Fruit fly (Drosophila melanogaster): ENCODE results near the gene qless.

Gene qless

dm6 chr3R:31247281-31247995, 5.0 kb downstream of the qless start (continued):
- TF ChIP-seq CG7368 (GFP tag; optimal IDR thresholded peaks at IDR 0.05) (peak; percentile 68), fkh (GFP tag; optimal IDR thresholded peaks at IDR 0.05) (no peak), CG31627 (GFP tag; optimal IDR thresholded peaks at IDR 0.05) (peak; percentile 77), CG6792 (GFP tag; optimal IDR thresholded peaks at IDR 0.05) (peak; percentile 82), CG6276 (GFP tag; optimal IDR thresholded peaks at IDR 0.05) (peak; percentile 81), CG9139 (GFP tag; optimal IDR thresholded peaks at IDR 0.05) (no peak), Ets21C (GFP tag; optimal IDR thresholded peaks at IDR 0.05) (peak; percentile 73), Gug (GFP tag; IDR thresholded peaks at IDR 0.05) (no peak), fd59A (GFP tag; optimal IDR thresholded peaks at IDR 0.05) (no peak), CG6854 (GFP tag; optimal IDR thresholded peaks at IDR 0.05) (peak; percentile 31), fd85E (GFP tag; optimal IDR thresholded peaks at IDR 0.05) (peak; percentile 37), dsx (GFP tag; optimal IDR thresholded peaks at IDR 0.05; ENCODE audit: poor library complexity, severe bottlenecking) (no peak), Hr39 (GFP tag; optimal IDR thresholded peaks at IDR 0.05) (peak; percentile 77), Sox102F (GFP tag; optimal IDR thresholded peaks at IDR 0.05) (peak; percentile 81), Hr4 (GFP tag; optimal IDR thresholded peaks at IDR 0.05) (peak; percentile 32), CG6163 (GFP tag; IDR thresholded peaks at IDR 0.05) (peak; percentile 74), OdsH (GFP tag; optimal IDR thresholded peaks at IDR 0.05) (peak; percentile 68), Smox (GFP tag; optimal IDR thresholded peaks at IDR 0.05) (peak; percentile 78), Sox15 (GFP tag; optimal IDR thresholded peaks at IDR 0.05) (peak; percentile 43), CG4318 (GFP tag; optimal IDR thresholded peaks at IDR 0.05) (no peak), CG3032 (tag; optimal IDR thresholded peaks at IDR 0.05) (no peak), Ets96B (tag; optimal IDR thresholded peaks at IDR 0.05) (no peak), CG3919 (GFP tag; optimal IDR thresholded peaks at IDR 0.05) (peak; percentile 76), Eip75B (GFP tag; optimal IDR thresholded peaks at IDR 0.05) (peak; percentile 38), Eip93F (GFP tag; optimal IDR thresholded peaks at IDR 0.05) (peak; percentile 56), Eip78C (GFP tag) (peak; percentile 93), CG11294 (GFP tag; IDR thresholded peaks at IDR 0.05) (no peak), CG8119 (GFP tag; IDR thresholded peaks at IDR 0.05) (peak; percentile 50; the same call in 2 of the 3 replicates)

- TF ChIP-seq CG8319 (GFP tag; optimal IDR thresholded peaks at IDR 0.05) (no peak), Blimp-1 (GFP tag; optimal IDR thresholded peaks at IDR 0.05) (peak; percentile 77), CG6854 (GFP tag; optimal IDR thresholded peaks at IDR 0.05) (peak; percentile 4)
Observed at dm6 chr3R:31245785-31246184, 6.6 kb downstream of the qless start.

DNA sequence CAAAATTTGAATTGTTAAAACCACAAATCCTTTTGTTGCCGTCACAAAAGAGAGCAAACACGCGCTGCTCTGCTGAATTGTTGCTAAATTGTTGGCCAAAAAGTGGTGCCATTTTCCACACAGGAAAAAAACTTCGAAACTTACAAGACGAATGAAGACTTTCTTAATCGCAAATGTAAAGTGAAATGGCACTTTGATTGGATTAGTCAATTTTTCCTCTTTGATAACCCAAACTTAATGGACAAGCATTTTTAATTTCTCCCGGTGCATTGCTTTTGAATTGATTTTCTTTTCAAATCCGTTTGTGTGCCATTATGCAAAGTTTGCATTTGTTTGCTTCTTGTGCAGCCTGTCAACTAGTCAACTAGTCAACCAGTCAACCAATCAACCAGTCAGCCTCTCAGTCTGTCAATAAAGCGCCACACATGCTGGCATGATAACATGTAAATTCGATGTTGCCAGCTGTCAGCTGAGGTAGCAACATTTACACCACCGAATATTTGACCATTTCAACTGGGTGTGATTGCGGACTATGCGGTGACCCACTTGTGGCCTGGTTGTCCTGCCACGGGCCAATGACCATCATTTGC, 9.2 kb downstream of the qless start:
- TF ChIP-seq Sox102F (GFP tag; optimal IDR thresholded peaks at IDR 0.05) (no peak), vri (GFP tag; optimal IDR thresholded peaks at IDR 0.05) (no peak), Hr4 (GFP tag; optimal IDR thresholded peaks at IDR 0.05) (peak; percentile 80), net (GFP tag; optimal IDR thresholded peaks at IDR 0.05) (peak; percentile 34), CG3032 (tag; optimal IDR thresholded peaks at IDR 0.05) (no peak), CG6276 (GFP tag; optimal IDR thresholded peaks at IDR 0.05) (peak; percentile 37), Met (GFP tag; optimal IDR thresholded peaks at IDR 0.05) (no peak), CG8119 (GFP tag; IDR thresholded peaks at IDR 0.05) (peak; percentile 63; the same call in 1 of the 3 replicates), salr (GFP tag; optimal IDR thresholded peaks at IDR 0.05) (no peak), eg (GFP tag; IDR thresholded peaks at IDR 0.05) (peak; percentile 83), CG6854 (GFP tag; optimal IDR thresholded peaks at IDR 0.05) (no peak), CG11294 (GFP tag; IDR thresholded peaks at IDR 0.05) (0 out of 2 replicates have a peak, but pooled peaks have one; percentile 6), Lpt (GFP tag; optimal IDR thresholded peaks at IDR 0.05) (peak; percentile 55), pdm3 (GFP tag; optimal IDR thresholded peaks at IDR 0.05) (peak; percentile 48), CG34406 (GFP tag; optimal IDR thresholded peaks at IDR 0.05) (no peak), svp (GFP tag) (no peak), lz (GFP tag; optimal IDR thresholded peaks at IDR 0.05) (no peak), CG6163 (GFP tag; IDR thresholded peaks at IDR 0.05) (peak; percentile 63), Eip75B (GFP tag; optimal IDR thresholded peaks at IDR 0.05) (no peak), CG32006 (GFP tag; optimal IDR thresholded peaks at IDR 0.05) (peak; percentile 73), OdsH (GFP tag; optimal IDR thresholded peaks at IDR 0.05) (peak; percentile 47), CG1621 (tag; optimal IDR thresholded peaks at IDR 0.05) (no peak), achi (GFP tag; optimal IDR thresholded peaks at IDR 0.05) (peak; percentile 11), CG11902 (GFP tag; optimal IDR thresholded peaks at IDR 0.05) (no peak), fkh (GFP tag; optimal IDR thresholded peaks at IDR 0.05) (no peak), CG11762 (GFP tag; optimal IDR thresholded peaks at IDR 0.05; ENCODE audit: insufficient read depth) (no peak), Gug (GFP tag; IDR thresholded peaks at IDR 0.05) (peak; percentile 29; the same call in 1 of the 2 replicates), dac (GFP tag; optimal IDR thresholded peaks at IDR 0.05) (peak; percentile 46)
